Fruit fly (Drosophila melanogaster) whole organism: ENCODE measurements around the gene CG14615.

Experiments
- CG8478 ChIP-seq: fragments of >200 bp; optimal IDR thresholded peaks from 2 replicates; lab custom pipeline; 2018; ENCODE audit warnings: inconsistent platforms
- EcR ChIP-seq, 2 experiments: fragments of >200 bp; optimal IDR thresholded peaks; 2 replicates each; lab custom pipeline; 2017; ENCODE audit warnings: missing biosample characterization in 2 of 2, missing genetic modification characterization in 2 of 2, missing genetic modification reagents in 2 of 2
- pan ChIP-seq: fragments of >200 bp; optimal IDR thresholded peaks from 2 replicates; lab custom pipeline; 2017
- psq ChIP-seq: fragments of >200 bp; optimal IDR thresholded peaks from 2 replicates; lab custom pipeline; 2017

dm6 chrX:22443046-22443445, 6.2 kb downstream of the CG14615 start:
- TF ChIP-seq CG8478 (lab: Kevin White, UChicago) (no peak), psq (lab: Kevin White, UChicago) (no peak), pan (lab: Kevin White, UChicago) (no peak), EcR (GFP tag; optimal IDR thresholded peaks at IDR 0.05; lab: Kevin White, UChicago) (no peak)
